Fruit fly (Drosophila melanogaster) S2 (cell line): ENCODE results near the gene CG14082.

Experiments used
- CG8478 ChIP-seq: fragments of >200 bp; optimal IDR thresholded peaks from 2 replicates; lab custom pipeline; 2018
- CTCF ChIP-seq, 2 experiments: fragments of >200 bp; optimal IDR thresholded peaks; 2 replicates each; lab custom pipeline; 2018

- TF ChIP-seq CTCF (optimal IDR thresholded peaks at IDR 0.05; lab: Kevin White, UChicago) (no peak), CG8478 (lab: Kevin White, UChicago) (no peak)
Measured at dm6 chr3L:19072177-19072603, 66.6 kb downstream of the CG14082 start.
